Worm (Caenorhabditis elegans) whole organism, L4 larva: ENCODE data around the gene T16G1.5.

Experiments
- F10B5.3 ChIP-seq: sonication (generic microtip); optimal IDR thresholded peaks from 2 replicates; lab custom pipeline; 2016; ENCODE audit warnings: mild to moderate bottlenecking, missing genetic modification characterization, missing compliant biosample characterization
- Y105C5A.15 ChIP-seq: fragments of 200-800 bp; sonication (Bioruptor generic); IDR thresholded peaks from 2 replicates; pipeline ENCODE4 v1.3.6; 2022; ENCODE audit warnings: missing genetic modification characterization, missing compliant biosample characterization
- ZK337.2 ChIP-seq: fragments of 200-800 bp; sonication (Bioruptor generic); IDR thresholded peaks from 2 replicates; pipeline ENCODE4 v1.3.6; 2022; ENCODE audit warnings: missing genetic modification reagents, missing genetic modification characterization, missing compliant biosample characterization
- aha-1 ChIP-seq: fragments of 150-350 bp; peaks from one replicate; lab custom pipeline; 2014; ENCODE audit warnings: missing biosample characterization, missing genetic modification characterization
- ceh-20 ChIP-seq: fragments of 200-800 bp; sonication (Bioruptor generic); IDR thresholded peaks from 2 replicates; pipeline ENCODE4 v1.3.6; 2022; ENCODE audit warnings: missing genetic modification reagents, missing genetic modification characterization, missing compliant biosample characterization
- ceh-28 ChIP-seq: fragments of 150-350 bp; optimal IDR thresholded peaks from 2 replicates; lab custom pipeline; 2014; ENCODE audit warnings: missing biosample characterization, missing genetic modification reagents, missing genetic modification characterization
- ceh-44 ChIP-seq: fragments of 200-800 bp; sonication (Bioruptor generic); IDR thresholded peaks from 2 replicates; pipeline ENCODE4 v1.3.6; 2022; ENCODE audit warnings: missing genetic modification reagents, missing genetic modification characterization, missing compliant biosample characterization
- ceh-62 ChIP-seq: sonication (generic microtip); optimal IDR thresholded peaks from 2 replicates; lab custom pipeline; 2017; ENCODE audit warnings: missing biosample characterization, missing genetic modification characterization
- ces-1 ChIP-seq: fragments of 150-350 bp; sonication (generic microtip); optimal IDR thresholded peaks from 4 replicates; lab custom pipeline; 2014; ENCODE audit warnings: missing biosample characterization, missing genetic modification reagents, missing genetic modification characterization
- daf-12 ChIP-seq: fragments of 150-350 bp; optimal IDR thresholded peaks from 2 replicates; lab custom pipeline; 2014; ENCODE audit warnings: missing biosample characterization, missing genetic modification reagents, missing genetic modification characterization
- dpl-1 ChIP-seq: fragments of 150-350 bp; optimal IDR thresholded peaks from 2 replicates; lab custom pipeline; 2014; ENCODE audit warnings: missing biosample characterization, missing genetic modification reagents, missing genetic modification characterization
- egl-27 ChIP-seq: sonication (generic microtip); optimal IDR thresholded peaks from 3 replicates; lab custom pipeline; 2017; ENCODE audit warnings: missing biosample characterization, missing genetic modification reagents, missing genetic modification characterization
- fos-1 ChIP-seq: fragments of 150-350 bp; optimal IDR thresholded peaks from 2 replicates; lab custom pipeline; 2014; ENCODE audit warnings: missing biosample characterization, missing genetic modification characterization
- hlh-11 ChIP-seq: fragments of 200-800 bp; sonication (Bioruptor generic); optimal IDR thresholded peaks from 2 replicates; lab custom pipeline; 2018; ENCODE audit warnings: mild to moderate bottlenecking, missing genetic modification characterization, missing compliant biosample characterization
- lin-13 ChIP-seq: fragments of 150-350 bp; optimal IDR thresholded peaks from 2 replicates; lab custom pipeline; 2014; ENCODE audit warnings: missing biosample characterization, missing genetic modification reagents, missing genetic modification characterization
- lin-38 ChIP-seq: fragments of 200-800 bp; sonication (Bioruptor generic); IDR thresholded peaks from 2 replicates; pipeline ENCODE4 v1.3.6; 2022; ENCODE audit warnings: missing genetic modification reagents, missing genetic modification characterization, missing compliant biosample characterization
- lsy-2 ChIP-seq, 2 experiments: fragments of 150-350 bp in 1 of 2; sonication (generic microtip) in 1 of 2; optimal IDR thresholded peaks; 2 replicates each; lab custom pipeline; 2014 to 2017; ENCODE audit warnings: missing biosample characterization in 2 of 2, missing genetic modification characterization in 2 of 2
- madf-9 ChIP-seq: fragments of 200-800 bp; sonication (Bioruptor generic); conservative IDR thresholded peaks from 2 replicates; pipeline ENCODE4 v1.3.6; 2022; ENCODE audit warnings: missing genetic modification reagents, missing genetic modification characterization, missing compliant biosample characterization
- mdl-1 ChIP-seq, 2 experiments: fragments of 150-350 bp in 1 of 2; sonication (generic microtip) in 1 of 2; optimal IDR thresholded peaks; 2 replicates each; lab custom pipeline; 2014 to 2017; ENCODE audit warnings: missing biosample characterization in 2 of 2, missing genetic modification characterization in 2 of 2
- mes-2 ChIP-seq: sonication (generic microtip); optimal IDR thresholded peaks from 2 replicates; lab custom pipeline; 2016; ENCODE audit warnings: missing genotype, mild to moderate bottlenecking, missing genetic modification characterization, missing compliant biosample characterization; ENCODE audit not compliant: poor library complexity, severe bottlenecking
- nhr-11 ChIP-seq: fragments of 150-350 bp; optimal IDR thresholded peaks from 2 replicates; lab custom pipeline; 2014; ENCODE audit warnings: missing biosample characterization, missing genetic modification characterization
- nhr-6 ChIP-seq: fragments of 150-350 bp; optimal IDR thresholded peaks from 2 replicates; lab custom pipeline; 2014; ENCODE audit warnings: missing biosample characterization, missing genetic modification characterization
- pha-4 ChIP-seq, 2 experiments: fragments of 150-350 bp in 1 of 2; fragments of 200-800 bp in 1 of 2; sonication (Bioruptor generic) in 1 of 2; IDR thresholded peaks in 1 of 2; optimal IDR thresholded peaks in 1 of 2; 2 replicates each; pipeline versions ENCODE4 v1.3.6 to Lab custom; 2014 to 2022; ENCODE audit warnings: missing genetic modification characterization in 2 of 2, missing genetic modification reagents in 2 of 2, missing biosample characterization in 1 of 2, missing compliant biosample characterization in 1 of 2
- pqm-1 ChIP-seq: sonication (generic microtip); optimal IDR thresholded peaks from 2 replicates; lab custom pipeline; 2017; ENCODE audit warnings: missing biosample characterization, missing genetic modification characterization
- rbr-2 ChIP-seq: sonication (generic microtip); optimal IDR thresholded peaks from 2 replicates; lab custom pipeline; 2016; ENCODE audit warnings: missing genotype, missing genetic modification characterization, missing compliant biosample characterization
- snpc-1.2 ChIP-seq: fragments of 200-800 bp; sonication (Bioruptor generic); IDR thresholded peaks from 2 replicates; pipeline ENCODE4 v1.3.6; 2022; ENCODE audit warnings: missing genetic modification reagents, missing genetic modification characterization, missing compliant biosample characterization
- tra-1 ChIP-seq: fragments of 200-800 bp; sonication (Bioruptor generic); IDR thresholded peaks from 2 replicates; pipeline ENCODE4 v1.3.6; 2022; ENCODE audit warnings: missing genetic modification reagents, missing genetic modification characterization, missing compliant biosample characterization
- unc-39 ChIP-seq: sonication (generic microtip); optimal IDR thresholded peaks from 2 replicates; lab custom pipeline; 2017; ENCODE audit warnings: missing biosample characterization, missing genetic modification characterization
- unc-62 ChIP-seq, 3 experiments: fragments of 150-350 bp in 1 of 3; sonication (generic microtip); optimal IDR thresholded peaks in 2 of 3; peaks in 1 of 3; 1 replicate in 1 of 3; 2 replicates in 2 of 3; lab custom pipeline; 2014 to 2017; ENCODE audit warnings: missing biosample characterization in 3 of 3, missing genetic modification characterization in 3 of 3, missing genetic modification reagents in 3 of 3, missing genotype in 1 of 3

T16G1.5 gene

DNA sequence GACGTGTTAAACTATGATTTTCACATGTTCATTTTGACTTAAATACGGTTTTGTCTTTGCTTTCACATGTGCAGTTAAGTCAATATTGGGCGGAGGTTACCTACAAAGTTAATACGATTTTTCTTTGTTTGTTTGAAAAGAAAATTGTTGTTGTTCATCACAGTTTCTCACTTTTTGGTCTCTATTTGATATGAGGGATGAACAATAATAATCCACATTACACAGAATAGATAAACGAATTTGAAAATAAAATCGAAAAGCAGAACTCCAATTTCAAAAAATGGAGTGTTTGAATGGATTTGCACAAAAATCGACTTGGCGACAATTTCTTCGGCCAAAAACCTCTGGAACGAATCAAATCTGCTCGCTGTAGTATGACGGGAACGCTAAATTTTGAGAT, 32.6 kb downstream of the T16G1.5 start, which contains the start of gene ttr-29:
Gene ttr-29, minus strand, starts transcription at position 101 of the 400 bp plus-strand sequence.
- TF ChIP-seq unc-39 (tag; lab: Kevin White, UChicago) (no peak), mdl-1 (tag; optimal IDR thresholded peaks at IDR 0.05; lab: Kevin White, UChicago) (no peak), ZK337.2 (GFP tag; lab: Robert Waterston, UW) (no peak), unc-62 (GFP tag; optimal IDR thresholded peaks at IDR 0.05 in 1 of 2; lab: Kevin White, UChicago) (peak in 1 of 2 experiments; percentile 18), unc-62 (tag; optimal IDR thresholded peaks at IDR 0.05; lab: Kevin White, UChicago) (no peak)

DNA sequence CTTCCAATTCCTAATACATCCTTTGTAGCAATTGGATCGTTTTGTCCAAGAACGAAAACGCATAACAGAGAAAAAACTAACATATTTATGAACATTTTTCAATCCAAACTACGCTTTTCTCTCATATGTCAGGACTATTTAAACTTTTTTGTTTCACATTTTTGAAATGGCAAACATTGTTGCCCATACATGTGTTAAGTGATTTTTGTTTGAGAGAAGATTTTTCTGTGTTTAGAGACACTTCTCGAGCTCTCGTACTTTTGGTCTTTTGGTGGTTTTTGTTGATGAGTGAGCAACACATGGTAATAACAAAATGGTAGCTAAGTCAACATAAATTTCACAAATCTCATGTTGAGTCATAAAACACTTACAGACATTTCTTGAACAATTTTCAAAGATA, 34.3 kb downstream of the T16G1.5 start, which contains the start of gene ttr-28:
Gene ttr-28, minus strand, starts transcription at position 101 of the 400 bp plus-strand sequence.
- TF ChIP-seq lin-38 (no peak), unc-62 (GFP tag; optimal IDR thresholded peaks at IDR 0.05 in 1 of 2; lab: Kevin White, UChicago) (peak in 1 of 2 experiments; percentile 79), unc-62 (tag; optimal IDR thresholded peaks at IDR 0.05; lab: Kevin White, UChicago) (no peak)
- TF ChIP-seq, all 104 proteins: peak for 1

DNA sequence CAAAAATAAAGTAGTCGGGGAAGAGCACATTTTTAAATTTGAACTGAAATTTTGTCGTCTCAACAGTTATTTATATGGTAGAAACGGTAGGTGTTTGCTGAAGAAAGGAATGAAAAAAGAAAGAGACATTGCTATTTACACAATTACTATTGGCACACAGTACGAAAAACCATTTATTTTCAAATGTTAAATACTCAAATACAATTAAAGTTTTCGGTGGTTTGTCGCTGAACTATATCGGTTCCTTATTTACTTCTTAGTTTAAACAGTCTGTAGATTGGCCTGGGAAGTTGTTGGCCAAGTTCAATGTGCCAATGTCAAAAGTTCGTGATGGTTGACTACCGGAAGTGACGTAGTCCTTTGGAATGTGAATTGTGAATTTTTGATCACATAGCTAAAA, 35.3 kb downstream of the T16G1.5 start, which contains the start of gene ttr-27:
Gene ttr-27, minus strand, starts transcription at position 45 of the 400 bp plus-strand sequence.
- TF ChIP-seq hlh-11 (tag; lab: Kevin White, UChicago) = no peak
- TF ChIP-seq ZK337.2 (GFP tag; lab: Robert Waterston, UW) = no peak
- TF ChIP-seq, all 104 proteins: peak for 0

DNA sequence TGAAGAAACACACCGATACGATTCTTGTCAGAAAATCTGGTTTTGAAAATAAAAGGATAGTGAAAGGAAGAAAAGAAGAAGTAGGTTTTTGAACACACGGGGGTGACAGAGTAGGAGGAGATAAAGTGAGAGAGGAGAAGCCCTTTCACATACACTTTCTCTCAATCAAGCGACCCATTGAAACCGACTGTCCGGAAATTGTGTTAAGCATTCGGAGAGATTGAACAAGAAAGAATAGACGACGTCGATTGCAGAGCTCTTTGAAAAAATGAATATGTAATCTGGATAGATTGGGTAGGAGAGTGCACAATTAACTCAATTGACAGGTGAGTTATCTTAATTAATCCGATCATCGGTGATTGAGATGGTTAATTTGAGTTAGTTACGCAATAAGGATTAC, 38.1 kb downstream of the T16G1.5 start:
- TF ChIP-seq egl-27 (tag; lab: Kevin White, UChicago) (no peak), snpc-1.2 (GFP tag; lab: Robert Waterston, UW) (no peak), ces-1 (peak; percentile 46), aha-1 (tag; lab: Kevin White, UChicago) (peak; percentile 49)

DNA sequence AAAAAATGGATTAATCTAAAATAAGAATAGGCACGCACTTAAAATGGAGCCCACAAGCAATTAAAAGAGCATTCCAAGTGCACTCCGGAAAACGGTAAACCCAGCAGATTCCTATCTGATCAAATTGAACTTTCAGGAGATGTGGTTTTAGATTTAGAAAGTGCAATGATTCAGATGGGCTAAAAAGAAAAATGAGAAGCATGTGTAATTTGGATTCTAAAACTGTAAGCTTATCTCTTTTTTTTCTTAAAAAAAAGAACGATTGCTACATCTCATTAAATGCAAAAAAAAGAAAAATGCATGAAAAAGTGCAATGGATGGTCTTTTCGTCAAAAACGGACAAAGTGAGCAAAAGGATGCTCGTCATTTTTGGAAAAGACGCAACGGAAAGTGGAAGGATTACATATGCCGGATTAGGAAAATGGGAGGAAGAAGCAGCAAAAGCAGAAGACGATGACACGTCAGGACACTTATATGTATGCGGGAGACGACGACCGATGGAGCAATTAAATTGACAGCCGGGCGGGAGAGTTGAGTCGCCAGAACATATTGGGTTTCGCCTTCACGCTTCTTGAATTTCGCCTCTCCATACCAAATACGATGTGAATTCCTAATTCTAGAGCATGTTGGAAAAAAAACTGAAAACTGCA, 40.6 kb downstream of the T16G1.5 start:
- TF ChIP-seq unc-62 (GFP tag; optimal IDR thresholded peaks at IDR 0.05 in 1 of 2; lab: Kevin White, UChicago) = peak in 1 of 2 experiments; percentile 76
- TF ChIP-seq unc-62 (tag; optimal IDR thresholded peaks at IDR 0.05; lab: Kevin White, UChicago) = no peak
- TF ChIP-seq ceh-20 (GFP tag; lab: Robert Waterston, UW) = 0 out of 2 replicates have a peak, but pooled peaks have one; percentile 29
- no peak for TF ChIP-seq fos-1 (tag; lab: Kevin White, UChicago)
- TF ChIP-seq ceh-44 = no peak
- TF ChIP-seq lsy-2 (tag; optimal IDR thresholded peaks at IDR 0.05; lab: Kevin White, UChicago) = peak in 1 of 2 experiments; percentile 17
- TF ChIP-seq aha-1 (tag; lab: Kevin White, UChicago) = peak; percentile 43
- TF ChIP-seq, all 104 proteins: peak for 4

DNA sequence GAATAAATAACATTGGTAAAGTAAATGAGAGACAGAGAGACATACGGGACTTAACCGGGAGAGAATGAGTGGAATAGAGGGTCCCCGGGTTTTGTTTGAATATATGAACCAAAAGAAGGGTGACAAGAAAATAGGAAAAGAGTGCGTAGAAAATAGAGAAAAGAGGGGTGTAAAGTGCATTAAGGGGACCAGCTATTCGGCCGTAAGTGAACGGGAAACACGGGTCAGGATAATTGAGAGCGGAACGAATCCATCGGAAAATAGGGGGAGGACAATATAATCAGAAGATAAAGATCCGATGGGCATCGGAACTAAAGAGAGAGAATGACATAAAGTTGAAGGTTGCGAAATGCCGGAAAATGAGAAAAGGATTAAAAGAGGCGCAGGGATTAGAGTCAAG, 42.0 kb downstream of the T16G1.5 start:
- no peak for TF ChIP-seq nhr-11
- no peak for TF ChIP-seq daf-12 (tag; lab: Kevin White, UChicago)
- no peak for TF ChIP-seq ceh-28 (tag; lab: Kevin White, UChicago)
- no peak for TF ChIP-seq dpl-1 (GFP tag; lab: Kevin White, UChicago)
- no peak for TF ChIP-seq tra-1 (GFP tag; lab: Robert Waterston, UW)
- no peak for TF ChIP-seq pqm-1 (tag; lab: Kevin White, UChicago)
- no peak for TF ChIP-seq madf-9 (GFP tag; lab: Robert Waterston, UW)
- no peak for TF ChIP-seq F10B5.3
- TF ChIP-seq lin-13 (GFP tag; lab: Kevin White, UChicago) = no peak
- no peak for TF ChIP-seq pha-4 (GFP tag; IDR thresholded peaks at IDR 0.05; lab: Robert Waterston, UW)
- no peak for TF ChIP-seq pha-4 (tag; optimal IDR thresholded peaks at IDR 0.05; lab: Kevin White, UChicago)
- no peak for TF ChIP-seq rbr-2 (tag; lab: Kevin White, UChicago)
- no peak for TF ChIP-seq mes-2
- TF ChIP-seq nhr-6 = no peak
- TF ChIP-seq snpc-1.2 (GFP tag; lab: Robert Waterston, UW) = no peak
- TF ChIP-seq Y105C5A.15 (GFP tag; lab: Robert Waterston, UW) = no peak
- no peak for TF ChIP-seq ceh-62 (tag; lab: Kevin White, UChicago)
